Fruit fly (Drosophila melanogaster) whole organism, embryonic: ENCODE measurements around the gene PLCXD.

Source experiments
- BtbVII ChIP-seq: fragments of 200-800 bp; sonication (Bioruptor generic); optimal IDR thresholded peaks from 3 replicates; lab custom pipeline; 2017; ENCODE audit warnings: missing biosample characterization, mild to moderate bottlenecking, missing genetic modification characterization
- CG10147 ChIP-seq: fragments of 200-800 bp; sonication (Bioruptor generic); optimal IDR thresholded peaks from 2 replicates; lab custom pipeline; 2019; ENCODE audit warnings: missing biosample characterization, mild to moderate bottlenecking, missing genetic modification characterization, moderate library complexity
- CG10462 ChIP-seq: fragments of 200-800 bp; sonication (Bioruptor generic); optimal IDR thresholded peaks from 2 replicates; lab custom pipeline; 2016; ENCODE audit warnings: missing biosample characterization, missing genetic modification characterization
- CG12219 ChIP-seq: fragments of 200-800 bp; sonication (Bioruptor generic); optimal IDR thresholded peaks from 3 replicates; lab custom pipeline; 2018; ENCODE audit warnings: missing biosample characterization, mild to moderate bottlenecking, missing genetic modification characterization
- CG13624 ChIP-seq: fragments of 200-800 bp; sonication (Bioruptor generic); optimal IDR thresholded peaks from 2 replicates; lab custom pipeline; 2016; ENCODE audit warnings: missing biosample characterization, missing genetic modification characterization
- CG13894 ChIP-seq: fragments of 200-800 bp; sonication (Bioruptor generic); optimal IDR thresholded peaks from 3 replicates; lab custom pipeline; 2018; ENCODE audit warnings: missing biosample characterization, mild to moderate bottlenecking, missing genetic modification characterization, moderate library complexity
- CG14710 ChIP-seq: fragments of 200-800 bp; sonication (Bioruptor generic); optimal IDR thresholded peaks from 3 replicates; lab custom pipeline; 2019; ENCODE audit warnings: missing biosample characterization, mild to moderate bottlenecking, missing genetic modification characterization, moderate library complexity
- CG15514 ChIP-seq: fragments of 200-800 bp; sonication (Bioruptor generic); optimal IDR thresholded peaks from 3 replicates; lab custom pipeline; 2017; ENCODE audit warnings: missing biosample characterization, missing genetic modification characterization, mild to moderate bottlenecking, moderate library complexity, missing genetic modification reagents
- CG1647 ChIP-seq: fragments of 200-800 bp; sonication (Bioruptor generic); optimal IDR thresholded peaks from 3 replicates; lab custom pipeline; 2016; ENCODE audit warnings: missing biosample characterization, missing genetic modification characterization
- CG16863 ChIP-seq: fragments of 200-800 bp; sonication (Bioruptor generic); optimal IDR thresholded peaks from 3 replicates; lab custom pipeline; 2016; ENCODE audit warnings: missing biosample characterization, missing genetic modification characterization
- CG18476 ChIP-seq: fragments of 200-800 bp; sonication (Bioruptor generic); optimal IDR thresholded peaks from 2 replicates; lab custom pipeline; 2016; ENCODE audit warnings: missing biosample characterization, mild to moderate bottlenecking, missing genetic modification characterization
- CG2202 ChIP-seq: fragments of 200-800 bp; sonication (Bioruptor generic); optimal IDR thresholded peaks from 2 replicates; lab custom pipeline; 2018; ENCODE audit warnings: missing biosample characterization, mild to moderate bottlenecking, missing genetic modification characterization
- CG2678 ChIP-seq: fragments of 200-800 bp; sonication (Bioruptor generic); optimal IDR thresholded peaks from 3 replicates; lab custom pipeline; 2019; ENCODE audit warnings: missing biosample characterization, mild to moderate bottlenecking, missing genetic modification characterization, moderate library complexity
- CG31388 ChIP-seq: fragments of 200-800 bp; sonication (Bioruptor generic); optimal IDR thresholded peaks from 2 replicates; lab custom pipeline; 2016; ENCODE audit warnings: missing biosample characterization, missing genetic modification characterization
- CG3407 ChIP-seq: fragments of 200-800 bp; sonication (Bioruptor generic); optimal IDR thresholded peaks from 2 replicates; lab custom pipeline; 2018; ENCODE audit warnings: missing biosample characterization, mild to moderate bottlenecking, missing genetic modification characterization
- CG4617 ChIP-seq: fragments of 200-800 bp; sonication (Bioruptor generic); optimal IDR thresholded peaks from 3 replicates; lab custom pipeline; 2016; ENCODE audit warnings: missing biosample characterization, missing genetic modification characterization, borderline replicate concordance
- CG7357 ChIP-seq: fragments of 200-800 bp; sonication (Bioruptor generic); IDR thresholded peaks from 3 replicates; pipeline ENCODE4 v1.3.6; 2022; ENCODE audit warnings: missing biosample characterization, missing genetic modification characterization
- CG8290 ChIP-seq, 3 experiments: fragments of 200-800 bp; sonication (Bioruptor generic); optimal IDR thresholded peaks; 2 replicates each; lab custom pipeline; 2016 to 2019; ENCODE audit warnings: missing biosample characterization in 3 of 3, missing genetic modification characterization in 3 of 3, mild to moderate bottlenecking in 2 of 3, moderate library complexity in 1 of 3
- CHES-1-like ChIP-seq: fragments of 200-800 bp; sonication (Bioruptor generic); optimal IDR thresholded peaks from 2 replicates; lab custom pipeline; 2016; ENCODE audit warnings: missing biosample characterization, missing genetic modification characterization
- Camta ChIP-seq: fragments of 200-800 bp; sonication (Bioruptor generic); optimal IDR thresholded peaks from 2 replicates; lab custom pipeline; 2016; ENCODE audit warnings: missing biosample characterization, missing genetic modification characterization
- Dip3 ChIP-seq: fragments of 200-800 bp; sonication (Bioruptor generic); optimal IDR thresholded peaks from 3 replicates; lab custom pipeline; 2016; ENCODE audit warnings: missing biosample characterization, missing genetic modification characterization
- Elba2 ChIP-seq: fragments of 200-800 bp; sonication (Bioruptor generic); optimal IDR thresholded peaks from 3 replicates; lab custom pipeline; 2016; ENCODE audit warnings: missing biosample characterization, missing genetic modification characterization
- Fer3 ChIP-seq: fragments of 200-800 bp; sonication (Bioruptor generic); optimal IDR thresholded peaks from 2 replicates; lab custom pipeline; 2018; ENCODE audit warnings: missing biosample characterization, mild to moderate bottlenecking, missing genetic modification characterization, moderate library complexity
- Med ChIP-seq: fragments of 200-800 bp; sonication (Bioruptor generic); peaks from one replicate; lab custom pipeline; 2016; ENCODE audit warnings: missing biosample characterization, missing genetic modification characterization, mild to moderate bottlenecking, inconsistent platforms, moderate library complexity
- Pdp1 ChIP-seq, 2 experiments: fragments of 200-800 bp; sonication (Bioruptor generic); optimal IDR thresholded peaks; 3 replicates each; lab custom pipeline; 2016; ENCODE audit warnings: missing biosample characterization in 2 of 2, missing genetic modification characterization in 2 of 2, mild to moderate bottlenecking in 1 of 2, moderate library complexity in 1 of 2
- Ravus ChIP-seq: fragments of 200-800 bp; sonication (Bioruptor generic); IDR thresholded peaks from 2 replicates; pipeline ENCODE4 v1.3.6; 2022; ENCODE audit warnings: missing biosample characterization, missing genetic modification characterization
- Rx ChIP-seq: fragments of 200-800 bp; sonication (Bioruptor generic); IDR thresholded peaks from 2 replicates; pipeline ENCODE4 v1.3.6; 2022; ENCODE audit warnings: missing biosample characterization, missing genetic modification characterization
- Sox100B ChIP-seq: fragments of 200-800 bp; sonication (Bioruptor generic); optimal IDR thresholded peaks from 3 replicates; lab custom pipeline; 2018; ENCODE audit warnings: missing biosample characterization, mild to moderate bottlenecking, missing genetic modification characterization
- Sry-β ChIP-seq: fragments of 200-800 bp; sonication (Bioruptor generic); optimal IDR thresholded peaks from 2 replicates; lab custom pipeline; 2018; ENCODE audit warnings: missing biosample characterization, mild to moderate bottlenecking, missing genetic modification characterization, moderate library complexity
- Stat92E ChIP-seq, 3 experiments: fragments of >200 bp in 2 of 3; fragments of 200-800 bp in 1 of 3; sonication (Bioruptor generic) in 1 of 3; optimal IDR thresholded peaks; 2 replicates each; lab custom pipeline; 2017 to 2019; ENCODE audit warnings: missing biosample characterization in 3 of 3, missing genetic modification characterization in 3 of 3, mild to moderate bottlenecking in 1 of 3, moderate library complexity in 1 of 3
- Xrp1 ChIP-seq: fragments of 200-800 bp; sonication (Bioruptor generic); IDR thresholded peaks from 2 replicates; pipeline ENCODE4 v1.3.6; 2022; ENCODE audit warnings: missing biosample characterization, missing genetic modification characterization
- ac ChIP-seq: fragments of 200-800 bp; sonication (Bioruptor generic); optimal IDR thresholded peaks from 3 replicates; lab custom pipeline; 2017; ENCODE audit warnings: missing biosample characterization, mild to moderate bottlenecking, missing genetic modification characterization
- cwo ChIP-seq: fragments of 200-800 bp; sonication (Bioruptor generic); optimal IDR thresholded peaks from 3 replicates; lab custom pipeline; 2017; ENCODE audit warnings: missing biosample characterization, missing genetic modification characterization, mild to moderate bottlenecking, moderate library complexity, missing genetic modification reagents
- dm ChIP-seq: fragments of 200-800 bp; sonication (Bioruptor generic); optimal IDR thresholded peaks from 3 replicates; lab custom pipeline; 2016; ENCODE audit warnings: missing biosample characterization, missing genetic modification characterization
- dmrt99B ChIP-seq: fragments of 200-800 bp; sonication (Bioruptor generic); optimal IDR thresholded peaks from 2 replicates; lab custom pipeline; 2018; ENCODE audit warnings: missing biosample characterization, mild to moderate bottlenecking, missing genetic modification characterization, moderate library complexity
- fd3F ChIP-seq: fragments of 200-800 bp; sonication (Bioruptor generic); optimal IDR thresholded peaks from 2 replicates; lab custom pipeline; 2018; ENCODE audit warnings: missing biosample characterization, mild to moderate bottlenecking, missing genetic modification characterization, moderate library complexity
- fu2 ChIP-seq: fragments of 200-800 bp; sonication (Bioruptor generic); optimal IDR thresholded peaks from 2 replicates; lab custom pipeline; 2016; ENCODE audit warnings: missing biosample characterization, missing genetic modification characterization
- gcm2 ChIP-seq: fragments of 200-800 bp; sonication (Bioruptor generic); optimal IDR thresholded peaks from 2 replicates; lab custom pipeline; 2016; ENCODE audit warnings: missing biosample characterization, missing genetic modification characterization
- gsb ChIP-seq: fragments of 200-800 bp; sonication (Bioruptor generic); IDR thresholded peaks from 2 replicates; pipeline ENCODE4 v1.3.6; 2022; ENCODE audit warnings: missing biosample characterization, missing genetic modification characterization
- jing ChIP-seq: fragments of 200-800 bp; sonication (Bioruptor generic); optimal IDR thresholded peaks from 2 replicates; lab custom pipeline; 2018; ENCODE audit warnings: missing biosample characterization, mild to moderate bottlenecking, missing genetic modification characterization
- lola ChIP-seq, 3 experiments: fragments of >200 bp in 2 of 3; fragments of 200-800 bp in 1 of 3; sonication (Bioruptor generic) in 1 of 3; optimal IDR thresholded peaks; 2 replicates each; lab custom pipeline; 2017 to 2019; ENCODE audit warnings: missing biosample characterization in 3 of 3, missing genetic modification characterization in 3 of 3, mild to moderate bottlenecking in 1 of 3, moderate library complexity in 1 of 3
- maf-S ChIP-seq: fragments of 200-800 bp; sonication (Bioruptor generic); optimal IDR thresholded peaks from 2 replicates; lab custom pipeline; 2016; ENCODE audit warnings: missing biosample characterization, missing genetic modification characterization
- nau ChIP-seq: fragments of 200-800 bp; sonication (Bioruptor generic); optimal IDR thresholded peaks from 3 replicates; lab custom pipeline; 2017; ENCODE audit warnings: missing biosample characterization, mild to moderate bottlenecking, missing genetic modification characterization, missing genetic modification reagents
- tap ChIP-seq: fragments of 200-800 bp; optimal IDR thresholded peaks from 3 replicates; lab custom pipeline; 2019; ENCODE audit warnings: missing biosample characterization, mild to moderate bottlenecking, missing genetic modification characterization, moderate library complexity
- tio ChIP-seq: fragments of 200-800 bp; sonication (Bioruptor generic); optimal IDR thresholded peaks from 2 replicates; lab custom pipeline; 2017; ENCODE audit warnings: missing biosample characterization, missing genetic modification characterization, inconsistent platforms
- vnd ChIP-seq: fragments of 200-800 bp; sonication (Bioruptor generic); IDR thresholded peaks from 3 replicates; pipeline ENCODE4 v1.3.6; 2022; ENCODE audit warnings: missing biosample characterization, missing genetic modification characterization; ENCODE audit not compliant: partially characterized antibody

PLCXD gene

dm6 chr2L:12006397-12007330 is 42.6 kb upstream of the PLCXD start (continued):
- peak; percentile 45 for TF ChIP-seq dm (GFP tag; lab: Kevin White, UChicago)
- TF ChIP-seq CG13894 (tag; lab: Kevin White, UChicago), result peak; percentile 45
- peak; percentile 71 for TF ChIP-seq Med (GFP tag; lab: Kevin White, UChicago)
- TF ChIP-seq CG18476 (GFP tag; lab: Kevin White, UChicago), result peak; percentile 81
- TF ChIP-seq BtbVII (GFP tag; lab: Kevin White, UChicago), result peak; percentile 97
- TF ChIP-seq Pdp1 (GFP tag; optimal IDR thresholded peaks at IDR 0.05; lab: Kevin White, UChicago), result peak in 1 of 2 experiments; percentile 83
- peak; percentile 94 for TF ChIP-seq tap (tag; lab: Kevin White, UChicago)
- TF ChIP-seq CG13624, result peak; percentile 66
- TF ChIP-seq CG4617 (GFP tag; lab: Kevin White, UChicago), result peak; percentile 54
- TF ChIP-seq CG10462 (GFP tag; lab: Kevin White, UChicago), result peak; percentile 90
- TF ChIP-seq Fer3 (tag; lab: Kevin White, UChicago), result peak; percentile 92
- peak; percentile 78 for TF ChIP-seq Camta (GFP tag; lab: Kevin White, UChicago)
- no peak for TF ChIP-seq Rx (GFP tag; lab: Robert Waterston, UW)
- peak; percentile 79 for TF ChIP-seq CG31388 (GFP tag; lab: Kevin White, UChicago)
- TF ChIP-seq Sox100B (GFP tag; lab: Kevin White, UChicago), result peak; percentile 99
- peak; percentile 96 for TF ChIP-seq tio (GFP tag; lab: Kevin White, UChicago)
- TF ChIP-seq CG1647, result peak; percentile 28
- no peak for TF ChIP-seq Elba2 (GFP tag; lab: Kevin White, UChicago)
- no peak for TF ChIP-seq Ravus (GFP tag; lab: Robert Waterston, UW)
- peak; percentile 19 for TF ChIP-seq Dip3 (GFP tag; lab: Kevin White, UChicago)
- TF ChIP-seq gcm2 (GFP tag; lab: Kevin White, UChicago), result peak; percentile 36
- TF ChIP-seq ac (GFP tag; lab: Kevin White, UChicago), result peak; percentile 37
- TF ChIP-seq CG12219 (GFP tag; lab: Kevin White, UChicago), result peak; percentile 74
- TF ChIP-seq Stat92E (GFP tag; optimal IDR thresholded peaks at IDR 0.05; lab: Kevin White, UChicago), result peak in 1 of 3 experiments; percentile 73
- peak; percentile 85 for TF ChIP-seq CG7357 (GFP tag; lab: Robert Waterston, UW)
- TF ChIP-seq CG14710 (tag; lab: Kevin White, UChicago), result peak; percentile 97
- peak; percentile 99 for TF ChIP-seq CG2678 (tag; lab: Kevin White, UChicago)
- TF ChIP-seq CG16863 (GFP tag; lab: Kevin White, UChicago), result peak; percentile 71
- peak; percentile 92 for TF ChIP-seq fd3F (GFP tag; lab: Kevin White, UChicago)
- TF ChIP-seq CG10147, result peak; percentile 95
- peak; percentile 87 for TF ChIP-seq CG2202 (tag; lab: Kevin White, UChicago)
- peak; percentile 47 for TF ChIP-seq maf-S (GFP tag; lab: Kevin White, UChicago)
- peak; percentile 71 for TF ChIP-seq jing (GFP tag; lab: Kevin White, UChicago)
- peak in 1 of 3 experiments; percentile 98 for TF ChIP-seq lola (GFP tag; optimal IDR thresholded peaks at IDR 0.05; lab: Kevin White, UChicago)
- peak; percentile 80 for TF ChIP-seq CG15514
- peak; percentile 86 for TF ChIP-seq CG3407 (GFP tag; lab: Kevin White, UChicago)
- no peak for TF ChIP-seq Xrp1 (GFP tag; lab: Robert Waterston, UW)
- TF ChIP-seq dmrt99B (tag; lab: Kevin White, UChicago), result peak; percentile 96
- no peak for TF ChIP-seq vnd (GFP tag; lab: Robert Waterston, UW)
- peak; percentile 50 for TF ChIP-seq nau (GFP tag; lab: Kevin White, UChicago)
- no peak for TF ChIP-seq gsb (GFP tag; lab: Robert Waterston, UW)
- TF ChIP-seq cwo (GFP tag; lab: Kevin White, UChicago), result peak; percentile 86
- peak; percentile 94 for TF ChIP-seq CG8290 (GFP tag; optimal IDR thresholded peaks at IDR 0.05; lab: Kevin White, UChicago)
- TF ChIP-seq CG8290 (tag; optimal IDR thresholded peaks at IDR 0.05; lab: Kevin White, UChicago), result peak in 1 of 2 experiments; percentile 64
- TF ChIP-seq fu2 (GFP tag; lab: Kevin White, UChicago), result peak; percentile 22
- TF ChIP-seq CHES-1-like (GFP tag; lab: Kevin White, UChicago), result peak; percentile 32
- peak; percentile 39 for TF ChIP-seq Sry-β
